Fruit fly (Drosophila melanogaster) whole organism, embryonic: ENCODE measurements around the gene sphe.

Experiments used
- Bteb2 ChIP-seq: fragments of 200-800 bp; sonication (Bioruptor generic); optimal IDR thresholded peaks from 2 replicates; lab custom pipeline; 2016; ENCODE audit warnings: missing biosample characterization, missing genetic modification characterization
- CG10267 ChIP-seq: fragments of 200-800 bp; sonication (Bioruptor generic); optimal IDR thresholded peaks from 2 replicates; lab custom pipeline; 2018; ENCODE audit warnings: missing biosample characterization, mild to moderate bottlenecking, missing genetic modification characterization, moderate library complexity
- CG10431 ChIP-seq: fragments of 200-800 bp; sonication (Bioruptor generic); optimal IDR thresholded peaks from 3 replicates; lab custom pipeline; 2018; ENCODE audit warnings: missing biosample characterization, mild to moderate bottlenecking, missing genetic modification characterization
- CG10654 ChIP-seq: fragments of 200-800 bp; sonication (Bioruptor generic); optimal IDR thresholded peaks from 2 replicates; lab custom pipeline; 2016; ENCODE audit warnings: missing biosample characterization, missing genetic modification characterization
- CG10979 ChIP-seq: fragments of 200-800 bp; sonication (Bioruptor generic); optimal IDR thresholded peaks from 2 replicates; lab custom pipeline; 2018; ENCODE audit warnings: missing biosample characterization, mild to moderate bottlenecking, missing genetic modification characterization, moderate library complexity
- CG11456 ChIP-seq: fragments of 200-800 bp; sonication (Bioruptor generic); IDR thresholded peaks from 3 replicates; pipeline ENCODE4 v1.3.6; 2022; ENCODE audit warnings: missing biosample characterization, missing genetic modification characterization
- CG13624 ChIP-seq: fragments of 200-800 bp; sonication (Bioruptor generic); optimal IDR thresholded peaks from 2 replicates; lab custom pipeline; 2016; ENCODE audit warnings: missing biosample characterization, missing genetic modification characterization
- CG1647 ChIP-seq: fragments of 200-800 bp; sonication (Bioruptor generic); optimal IDR thresholded peaks from 3 replicates; lab custom pipeline; 2016; ENCODE audit warnings: missing biosample characterization, missing genetic modification characterization
- CG2116 ChIP-seq: fragments of 200-800 bp; sonication (Bioruptor generic); optimal IDR thresholded peaks from 3 replicates; lab custom pipeline; 2018; ENCODE audit warnings: missing biosample characterization, mild to moderate bottlenecking, missing genetic modification characterization
- CG3065 ChIP-seq: fragments of 200-800 bp; sonication (Bioruptor generic); optimal IDR thresholded peaks from 2 replicates; lab custom pipeline; 2016; ENCODE audit warnings: missing biosample characterization, missing genetic modification characterization
- CG31224 ChIP-seq: fragments of 200-800 bp; sonication (Bioruptor generic); IDR thresholded peaks from 2 replicates; pipeline ENCODE4 v1.3.6; 2022; ENCODE audit warnings: missing biosample characterization, missing genetic modification characterization
- CG34224 ChIP-seq: fragments of 200-800 bp; sonication (Bioruptor generic); IDR thresholded peaks from 3 replicates; pipeline ENCODE4 v1.3.6; 2022; ENCODE audit warnings: missing biosample characterization, missing genetic modification characterization; ENCODE audit not compliant: partially characterized antibody
- CG4360 ChIP-seq: fragments of 200-800 bp; sonication (Bioruptor generic); IDR thresholded peaks from 2 replicates; pipeline ENCODE4 v1.3.6; 2022; ENCODE audit warnings: missing biosample characterization, missing genetic modification characterization
- CG4820 ChIP-seq: fragments of 200-800 bp; sonication (Bioruptor generic); optimal IDR thresholded peaks from 3 replicates; lab custom pipeline; 2016; ENCODE audit warnings: missing biosample characterization, missing genetic modification characterization
- CG6813 ChIP-seq: fragments of 200-800 bp; sonication (Bioruptor generic); optimal IDR thresholded peaks from 2 replicates; lab custom pipeline; 2017; ENCODE audit warnings: missing biosample characterization, missing genetic modification characterization, mild to moderate bottlenecking, moderate library complexity, missing genetic modification reagents
- CG7357 ChIP-seq: fragments of 200-800 bp; sonication (Bioruptor generic); IDR thresholded peaks from 3 replicates; pipeline ENCODE4 v1.3.6; 2022; ENCODE audit warnings: missing biosample characterization, missing genetic modification characterization
- CG8281 ChIP-seq: fragments of 200-800 bp; sonication (Bioruptor generic); optimal IDR thresholded peaks from 2 replicates; lab custom pipeline; 2018; ENCODE audit warnings: missing biosample characterization, mild to moderate bottlenecking, missing genetic modification characterization, moderate library complexity
- CG9215 ChIP-seq: fragments of 200-800 bp; sonication (Bioruptor generic); IDR thresholded peaks from 2 replicates; pipeline ENCODE4 v1.3.6; 2022; ENCODE audit warnings: missing biosample characterization, missing genetic modification characterization
- Camta ChIP-seq: fragments of 200-800 bp; sonication (Bioruptor generic); optimal IDR thresholded peaks from 2 replicates; lab custom pipeline; 2016; ENCODE audit warnings: missing biosample characterization, missing genetic modification characterization
- GATAe ChIP-seq: fragments of 200-800 bp; sonication (Bioruptor generic); conservative IDR thresholded peaks from 2 replicates; pipeline ENCODE4 v1.3.6; 2022; ENCODE audit warnings: missing biosample characterization, missing genetic modification characterization
- Gsc ChIP-seq: fragments of 200-800 bp; sonication (Bioruptor generic); IDR thresholded peaks from 2 replicates; pipeline ENCODE4 v1.3.6; 2022; ENCODE audit warnings: missing biosample characterization, missing genetic modification characterization
- H2.0 ChIP-seq: fragments of 200-800 bp; sonication (Bioruptor generic); IDR thresholded peaks from 2 replicates; pipeline ENCODE4 v1.3.6; 2022; ENCODE audit warnings: missing biosample characterization, missing genetic modification characterization
- NC2α ChIP-seq: fragments of 200-800 bp; sonication (Bioruptor generic); optimal IDR thresholded peaks from 2 replicates; lab custom pipeline; 2016; ENCODE audit warnings: missing biosample characterization, missing genetic modification characterization
- NC2β ChIP-seq: fragments of 200-800 bp; sonication (Bioruptor generic); optimal IDR thresholded peaks from 2 replicates; lab custom pipeline; 2016; ENCODE audit warnings: missing biosample characterization, missing genetic modification characterization
- Pdp1 ChIP-seq, 2 experiments: fragments of 200-800 bp; sonication (Bioruptor generic); optimal IDR thresholded peaks; 3 replicates each; lab custom pipeline; 2016; ENCODE audit warnings: missing biosample characterization in 2 of 2, missing genetic modification characterization in 2 of 2, mild to moderate bottlenecking in 1 of 2, moderate library complexity in 1 of 2
- Six4 ChIP-seq: fragments of 200-800 bp; sonication (Bioruptor generic); optimal IDR thresholded peaks from 2 replicates; lab custom pipeline; 2016; ENCODE audit warnings: missing biosample characterization, missing genetic modification characterization
- br ChIP-seq: fragments of >200 bp; optimal IDR thresholded peaks from 2 replicates; lab custom pipeline; 2017
- bsh ChIP-seq, 2 experiments: fragments of 200-800 bp; sonication (Bioruptor generic); optimal IDR thresholded peaks; 2 replicates each; lab custom pipeline; 2017 to 2018; ENCODE audit warnings: mild to moderate bottlenecking in 2 of 2, missing biosample characterization in 2 of 2, missing genetic modification characterization in 2 of 2, moderate library complexity in 1 of 2
- dm ChIP-seq: fragments of 200-800 bp; sonication (Bioruptor generic); optimal IDR thresholded peaks from 3 replicates; lab custom pipeline; 2016; ENCODE audit warnings: missing biosample characterization, missing genetic modification characterization
- dpn ChIP-seq, 2 experiments: fragments of 200-800 bp; sonication (Bioruptor generic); optimal IDR thresholded peaks; 3 replicates each; lab custom pipeline; 2016; ENCODE audit warnings: missing biosample characterization in 2 of 2, missing genetic modification characterization in 2 of 2
- exex ChIP-seq: fragments of 200-800 bp; sonication (Bioruptor generic); optimal IDR thresholded peaks from 4 replicates; lab custom pipeline; 2018; ENCODE audit warnings: missing biosample characterization, mild to moderate bottlenecking, missing genetic modification characterization, moderate library complexity
- fu2 ChIP-seq: fragments of 200-800 bp; sonication (Bioruptor generic); optimal IDR thresholded peaks from 2 replicates; lab custom pipeline; 2016; ENCODE audit warnings: missing biosample characterization, missing genetic modification characterization
- grn ChIP-seq: fragments of 200-800 bp; sonication (Bioruptor generic); optimal IDR thresholded peaks from 3 replicates; lab custom pipeline; 2017; ENCODE audit warnings: missing biosample characterization, missing genetic modification characterization
- hkb ChIP-seq, 2 experiments: fragments of 200-800 bp in 1 of 2; fragments of >200 bp in 1 of 2; sonication (Bioruptor generic) in 1 of 2; IDR thresholded peaks in 1 of 2; optimal IDR thresholded peaks in 1 of 2; 2 replicates each; pipeline versions ENCODE4 v1.3.6 to Lab custom; 2017 to 2022; ENCODE audit warnings: missing biosample characterization in 1 of 2, missing genetic modification characterization in 1 of 2
- jumu ChIP-seq: fragments of 200-800 bp; sonication (Bioruptor generic); optimal IDR thresholded peaks from 3 replicates; lab custom pipeline; 2016; ENCODE audit warnings: missing biosample characterization, missing genetic modification characterization
- nmo ChIP-seq: fragments of 200-800 bp; sonication (Bioruptor generic); optimal IDR thresholded peaks from 2 replicates; lab custom pipeline; 2018; ENCODE audit warnings: missing biosample characterization, mild to moderate bottlenecking, missing genetic modification characterization, moderate library complexity
- nom ChIP-seq: fragments of 200-800 bp; sonication (Bioruptor generic); optimal IDR thresholded peaks from 2 replicates; lab custom pipeline; 2017; ENCODE audit warnings: missing biosample characterization, missing genetic modification characterization, mild to moderate bottlenecking, moderate library complexity, missing genetic modification reagents
- odd ChIP-seq: fragments of 200-800 bp; sonication (Bioruptor generic); optimal IDR thresholded peaks from 2 replicates; lab custom pipeline; 2017; ENCODE audit warnings: missing biosample characterization, mild to moderate bottlenecking, missing genetic modification characterization
- pfk ChIP-seq: fragments of 200-800 bp; sonication (Bioruptor generic); optimal IDR thresholded peaks from 2 replicates; lab custom pipeline; 2018; ENCODE audit warnings: missing biosample characterization, mild to moderate bottlenecking, missing genetic modification characterization, moderate library complexity
- sd ChIP-seq: fragments of 200-800 bp; sonication (Bioruptor generic); optimal IDR thresholded peaks from 3 replicates; lab custom pipeline; 2018; ENCODE audit warnings: missing biosample characterization, mild to moderate bottlenecking, missing genetic modification characterization, moderate library complexity
- stwl ChIP-seq: fragments of 200-800 bp; sonication (Bioruptor generic); optimal IDR thresholded peaks from 3 replicates; lab custom pipeline; 2018; ENCODE audit warnings: missing biosample characterization, mild to moderate bottlenecking, missing genetic modification characterization, moderate library complexity
- sug ChIP-seq: fragments of 200-800 bp; optimal IDR thresholded peaks from 2 replicates; lab custom pipeline; 2019; ENCODE audit warnings: missing biosample characterization, mild to moderate bottlenecking, missing genetic modification characterization, moderate library complexity
- tio ChIP-seq: fragments of 200-800 bp; sonication (Bioruptor generic); optimal IDR thresholded peaks from 2 replicates; lab custom pipeline; 2017; ENCODE audit warnings: missing biosample characterization, missing genetic modification characterization, inconsistent platforms
- tll ChIP-seq, 2 experiments: fragments of 200-800 bp in 1 of 2; fragments of >200 bp in 1 of 2; sonication (Bioruptor generic) in 1 of 2; optimal IDR thresholded peaks; 2 replicates each; lab custom pipeline; 2017 to 2019; ENCODE audit warnings: missing biosample characterization in 2 of 2, missing genetic modification characterization in 2 of 2, mild to moderate bottlenecking in 1 of 2, moderate library complexity in 1 of 2
- usp ChIP-seq: fragments of >200 bp; optimal IDR thresholded peaks from 2 replicates; lab custom pipeline; 2017; ENCODE audit warnings: missing biosample characterization, missing genetic modification characterization
- z ChIP-seq: fragments of 200-800 bp; sonication (Bioruptor generic); IDR thresholded peaks from 3 replicates; pipeline ENCODE4 v1.3.6; 2022; ENCODE audit warnings: missing biosample characterization, missing genetic modification characterization
- zf30C ChIP-seq: fragments of 200-800 bp; sonication (Bioruptor generic); optimal IDR thresholded peaks from 3 replicates; lab custom pipeline; 2018; ENCODE audit warnings: missing biosample characterization, mild to moderate bottlenecking, missing genetic modification characterization

Gene sphe

dm6 chrX:16701941-16702340 is at the start of gene sphe:
Gene sphe, minus strand, starts transcription at chrX:16701972.
- TF ChIP-seq grn (GFP tag; lab: Kevin White, UChicago) (peak; percentile 35), Pdp1 (GFP tag; optimal IDR thresholded peaks at IDR 0.05; lab: Kevin White, UChicago) (no peak), exex (tag; lab: Kevin White, UChicago) (peak; percentile 61), GATAe (peak; percentile 46), sug (tag; lab: Kevin White, UChicago) (peak; percentile 9), CG9215 (no peak)
- TF ChIP-seq, all 482 proteins: peak for 4

DNA sequence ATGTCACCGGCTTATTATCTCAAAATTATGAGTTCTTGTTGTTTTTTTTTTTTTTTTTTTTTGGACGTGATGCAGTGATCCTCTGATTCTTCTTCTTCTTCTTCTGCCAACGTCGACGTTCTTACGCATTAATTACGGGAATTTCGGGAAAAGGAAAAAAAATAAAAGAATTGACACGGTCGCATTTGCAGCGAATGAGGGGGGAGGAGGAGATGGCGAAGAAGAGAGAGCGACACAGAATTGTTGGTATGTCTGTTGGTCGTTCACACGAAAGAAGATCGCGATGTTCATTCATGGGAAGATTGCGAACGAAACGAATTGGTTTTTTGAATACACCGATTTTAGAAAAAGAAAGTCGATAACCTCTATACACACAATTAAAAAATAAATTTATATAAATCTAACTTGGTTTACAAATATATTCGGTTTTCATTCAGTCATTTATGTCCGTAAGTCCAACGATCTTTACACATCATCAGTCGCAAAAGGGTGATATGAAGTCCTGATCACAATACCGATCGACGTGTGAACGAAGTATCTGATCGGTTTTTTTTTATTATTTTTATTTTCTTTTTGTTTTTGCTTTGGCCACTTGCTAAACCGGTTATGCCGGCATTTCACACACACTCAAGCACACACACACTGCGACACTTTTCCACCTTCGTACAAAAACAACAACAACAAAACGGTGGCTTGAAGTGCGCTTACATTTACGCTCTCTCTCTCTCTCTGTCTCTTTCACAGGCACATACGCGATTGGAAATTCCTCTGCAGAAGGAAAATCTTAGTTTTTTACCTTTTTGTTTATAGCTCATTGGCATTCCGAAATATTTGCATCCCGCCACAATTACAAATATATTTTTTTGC is 49.2 kb upstream of the sphe start:
- TF ChIP-seq sd (peak; percentile 45), odd (GFP tag; lab: Kevin White, UChicago) (peak; percentile 82), nmo (GFP tag; lab: Kevin White, UChicago) (peak; percentile 82), hkb (optimal IDR thresholded peaks at IDR 0.05; lab: Kevin White, UChicago) (no peak), hkb (GFP tag; IDR thresholded peaks at IDR 0.05; lab: Robert Waterston, UW) (peak; percentile 75), jumu (no peak), CG2116 (GFP tag; lab: Kevin White, UChicago) (peak; percentile 42), Bteb2 (GFP tag; lab: Kevin White, UChicago) (peak; percentile 13), CG7357 (GFP tag; lab: Robert Waterston, UW) (peak; percentile 44; the same call in 2 of the 3 replicates), CG10979 (tag; lab: Kevin White, UChicago) (peak; percentile 86), NC2β (GFP tag; lab: Kevin White, UChicago) (no peak), Six4 (GFP tag; lab: Kevin White, UChicago) (peak; percentile 48), z (GFP tag; lab: Robert Waterston, UW) (no peak), CG1647 (GFP tag; lab: Kevin White, UChicago) (no peak), br (lab: Kevin White, UChicago) (no peak), Camta (GFP tag; lab: Kevin White, UChicago) (peak; percentile 22), CG10654 (GFP tag; lab: Kevin White, UChicago) (no peak), CG8281 (peak; percentile 45), CG31224 (GFP tag; lab: Robert Waterston, UW) (0 out of 2 replicates have a peak, but pooled peaks have one; percentile 20), CG4820 (GFP tag; lab: Kevin White, UChicago) (peak; percentile 99), tll (GFP tag; optimal IDR thresholded peaks at IDR 0.05; lab: Kevin White, UChicago) (no peak), usp (GFP tag; lab: Kevin White, UChicago) (no peak), pfk (GFP tag; lab: Kevin White, UChicago) (no peak), stwl (tag; lab: Kevin White, UChicago) (no peak), dpn (GFP tag; optimal IDR thresholded peaks at IDR 0.05; lab: Kevin White, UChicago) (peak; percentile 16 to 48), CG4360 (GFP tag; lab: Robert Waterston, UW) (peak; percentile 91), H2.0 (GFP tag; lab: Robert Waterston, UW) (peak; percentile 60; the same call in 1 of the 2 replicates), bsh (GFP tag; optimal IDR thresholded peaks at IDR 0.05; lab: Kevin White, UChicago) (peak; percentile 77 to 97), CG10431 (peak; percentile 27), tio (GFP tag; lab: Kevin White, UChicago) (peak; percentile 49), dm (GFP tag; lab: Kevin White, UChicago) (no peak), fu2 (GFP tag; lab: Kevin White, UChicago) (no peak), CG3065 (GFP tag; lab: Kevin White, UChicago) (peak; percentile 9), nom (GFP tag; lab: Kevin White, UChicago) (peak; percentile 97), CG11456 (GFP tag; lab: Robert Waterston, UW) (no peak), Gsc (GFP tag; lab: Robert Waterston, UW) (no peak), CG13624 (GFP tag; lab: Kevin White, UChicago) (no peak), CG34224 (no peak), CG10267 (tag; lab: Kevin White, UChicago) (peak; percentile 78), zf30C (GFP tag; lab: Kevin White, UChicago) (no peak), NC2α (GFP tag; lab: Kevin White, UChicago) (no peak), CG6813 (GFP tag; lab: Kevin White, UChicago) (peak; percentile 63)
